Fruit fly (Drosophila melanogaster) whole organism, embryonic: Measurements from ENCODE around the gene CG32026.

ENCODE experiments used
- Atf6 ChIP-seq: fragments of 200-800 bp; sonication (Bioruptor generic); IDR thresholded peaks from 2 replicates; pipeline ENCODE4 v1.3.6; 2022; ENCODE audit warnings: missing biosample characterization, missing genetic modification characterization
- B-H1 ChIP-seq: fragments of 200-800 bp; sonication (Bioruptor generic); IDR thresholded peaks from 3 replicates; pipeline ENCODE4 v1.3.6; 2022; ENCODE audit warnings: missing biosample characterization, missing genetic modification characterization
- CG10462 ChIP-seq: fragments of 200-800 bp; sonication (Bioruptor generic); optimal IDR thresholded peaks from 2 replicates; lab custom pipeline; 2016; ENCODE audit warnings: missing biosample characterization, missing genetic modification characterization
- CG11398 ChIP-seq: fragments of 200-800 bp; sonication (Bioruptor generic); optimal IDR thresholded peaks from 2 replicates; lab custom pipeline; 2016; ENCODE audit warnings: missing biosample characterization, missing genetic modification characterization
- CG11504 ChIP-seq: fragments of 200-800 bp; sonication (Bioruptor generic); optimal IDR thresholded peaks from 3 replicates; lab custom pipeline; 2019; ENCODE audit warnings: missing biosample characterization, mild to moderate bottlenecking, missing genetic modification characterization, moderate library complexity
- CG12299 ChIP-seq: fragments of 200-800 bp; sonication (Bioruptor generic); optimal IDR thresholded peaks from 2 replicates; lab custom pipeline; 2018; ENCODE audit warnings: missing biosample characterization, mild to moderate bottlenecking, missing genetic modification characterization
- CG14667 ChIP-seq: fragments of 200-800 bp; sonication (Bioruptor generic); IDR thresholded peaks from 2 replicates; pipeline ENCODE4 v1.3.6; 2022; ENCODE audit warnings: missing biosample characterization, missing genetic modification characterization
- CG1647 ChIP-seq: fragments of 200-800 bp; sonication (Bioruptor generic); optimal IDR thresholded peaks from 3 replicates; lab custom pipeline; 2016; ENCODE audit warnings: missing biosample characterization, missing genetic modification characterization
- CG17359 ChIP-seq: fragments of 200-800 bp; sonication (Bioruptor generic); optimal IDR thresholded peaks from 3 replicates; lab custom pipeline; 2018; ENCODE audit warnings: missing biosample characterization, mild to moderate bottlenecking, missing genetic modification characterization, moderate library complexity
- CG17829 ChIP-seq: fragments of 200-800 bp; optimal IDR thresholded peaks from 2 replicates; lab custom pipeline; 2019; ENCODE audit warnings: missing biosample characterization, mild to moderate bottlenecking, missing genetic modification characterization, moderate library complexity
- CG2129 ChIP-seq: fragments of 200-800 bp; sonication (Bioruptor generic); IDR thresholded peaks from 2 replicates; pipeline ENCODE4 v1.3.6; 2022; ENCODE audit warnings: missing biosample characterization, missing genetic modification characterization; ENCODE audit not compliant: partially characterized antibody
- CG31224 ChIP-seq: fragments of 200-800 bp; sonication (Bioruptor generic); IDR thresholded peaks from 2 replicates; pipeline ENCODE4 v1.3.6; 2022; ENCODE audit warnings: missing biosample characterization, missing genetic modification characterization
- CG3281 ChIP-seq: fragments of 200-800 bp; sonication (Bioruptor generic); optimal IDR thresholded peaks from 3 replicates; lab custom pipeline; 2017; ENCODE audit warnings: missing biosample characterization, mild to moderate bottlenecking, missing genetic modification characterization
- CG3995 ChIP-seq: fragments of 200-800 bp; sonication (Bioruptor generic); optimal IDR thresholded peaks from 3 replicates; lab custom pipeline; 2016; ENCODE audit warnings: missing biosample characterization, missing genetic modification characterization
- CG42726 ChIP-seq: fragments of 200-800 bp; sonication (Bioruptor generic); IDR thresholded peaks from 2 replicates; pipeline ENCODE4 v1.3.6; 2022; ENCODE audit warnings: missing biosample characterization, missing genetic modification characterization; ENCODE audit not compliant: partially characterized antibody
- CG4360 ChIP-seq: fragments of 200-800 bp; sonication (Bioruptor generic); IDR thresholded peaks from 2 replicates; pipeline ENCODE4 v1.3.6; 2022; ENCODE audit warnings: missing biosample characterization, missing genetic modification characterization
- CG4820 ChIP-seq: fragments of 200-800 bp; sonication (Bioruptor generic); optimal IDR thresholded peaks from 3 replicates; lab custom pipeline; 2016; ENCODE audit warnings: missing biosample characterization, missing genetic modification characterization
- CG6791 ChIP-seq: fragments of 200-800 bp; sonication (Bioruptor generic); IDR thresholded peaks from 3 replicates; pipeline ENCODE4 v1.3.6; 2022; ENCODE audit warnings: missing biosample characterization, missing genetic modification characterization; ENCODE audit not compliant: partially characterized antibody
- CG6854 ChIP-seq: fragments of 200-800 bp; sonication (Bioruptor generic); optimal IDR thresholded peaks from 3 replicates; lab custom pipeline; 2017; ENCODE audit warnings: missing biosample characterization, mild to moderate bottlenecking, missing genetic modification characterization
- CG8089 ChIP-seq: fragments of 200-800 bp; sonication (Bioruptor generic); optimal IDR thresholded peaks from 3 replicates; lab custom pipeline; 2016; ENCODE audit warnings: missing biosample characterization, missing genetic modification characterization
- CG9797 ChIP-seq: fragments of 200-800 bp; sonication (Bioruptor generic); optimal IDR thresholded peaks from 3 replicates; lab custom pipeline; 2018; ENCODE audit warnings: missing biosample characterization, mild to moderate bottlenecking, missing genetic modification characterization
- CG9817 ChIP-seq: fragments of 200-800 bp; sonication (Bioruptor generic); optimal IDR thresholded peaks from 2 replicates; lab custom pipeline; 2018; ENCODE audit warnings: missing biosample characterization, mild to moderate bottlenecking, missing genetic modification characterization, moderate library complexity
- CG9932 ChIP-seq: fragments of 200-800 bp; sonication (Bioruptor generic); IDR thresholded peaks from 2 replicates; pipeline ENCODE4 v1.3.6; 2022; ENCODE audit warnings: missing biosample characterization, missing genetic modification characterization
- Camta ChIP-seq: fragments of 200-800 bp; sonication (Bioruptor generic); optimal IDR thresholded peaks from 2 replicates; lab custom pipeline; 2016; ENCODE audit warnings: missing biosample characterization, missing genetic modification characterization
- Hr51 ChIP-seq, 2 experiments: fragments of 200-800 bp; sonication (Bioruptor generic); optimal IDR thresholded peaks; 2 replicates in 1 of 2; 3 replicates in 1 of 2; lab custom pipeline; 2016 to 2018; ENCODE audit warnings: missing biosample characterization in 2 of 2, missing genetic modification characterization in 2 of 2, mild to moderate bottlenecking in 1 of 2, moderate library complexity in 1 of 2
- Hsf ChIP-seq: fragments of 200-800 bp; sonication (Bioruptor generic); optimal IDR thresholded peaks from 3 replicates; lab custom pipeline; 2016; ENCODE audit warnings: missing biosample characterization, missing genetic modification characterization
- Mrtf ChIP-seq: fragments of 200-800 bp; sonication (Bioruptor generic); IDR thresholded peaks from 3 replicates; pipeline ENCODE4 v1.3.6; 2022; ENCODE audit warnings: missing biosample characterization, missing genetic modification characterization
- Spps ChIP-seq: fragments of 200-800 bp; sonication (Bioruptor generic); optimal IDR thresholded peaks from 2 replicates; lab custom pipeline; 2018; ENCODE audit warnings: missing biosample characterization, mild to moderate bottlenecking, missing genetic modification characterization
- abd-A ChIP-seq: fragments of 200-800 bp; sonication (Bioruptor generic); optimal IDR thresholded peaks from 3 replicates; lab custom pipeline; 2019; ENCODE audit warnings: missing biosample characterization, mild to moderate bottlenecking, missing genetic modification characterization, moderate library complexity
- al ChIP-seq: fragments of 200-800 bp; sonication (Bioruptor generic); IDR thresholded peaks from 2 replicates; pipeline ENCODE4 v1.3.6; 2022; ENCODE audit warnings: missing biosample characterization, missing genetic modification characterization
- chm ChIP-seq: fragments of 200-800 bp; sonication (Bioruptor generic); IDR thresholded peaks from 2 replicates; pipeline ENCODE4 v1.3.6; 2022; ENCODE audit warnings: missing biosample characterization, missing genetic modification characterization
- danr ChIP-seq: fragments of 200-800 bp; sonication (Bioruptor generic); IDR thresholded peaks from 2 replicates; pipeline ENCODE4 v1.3.6; 2022; ENCODE audit warnings: missing biosample characterization, missing genetic modification characterization
- dimm ChIP-seq: fragments of 200-800 bp; sonication (Bioruptor generic); IDR thresholded peaks from 2 replicates; pipeline ENCODE4 v1.3.6; 2022; ENCODE audit warnings: missing biosample characterization, missing genetic modification characterization
- dmrt11E ChIP-seq: fragments of 200-800 bp; sonication (Bioruptor generic); optimal IDR thresholded peaks from 3 replicates; lab custom pipeline; 2018; ENCODE audit warnings: missing biosample characterization, mild to moderate bottlenecking, missing genetic modification characterization, moderate library complexity
- grau ChIP-seq: fragments of 200-800 bp; optimal IDR thresholded peaks from 3 replicates; lab custom pipeline; 2019; ENCODE audit warnings: missing biosample characterization, mild to moderate bottlenecking, missing genetic modification characterization, moderate library complexity
- gt ChIP-seq: fragments of 200-800 bp; sonication (Bioruptor generic); IDR thresholded peaks from 2 replicates; pipeline ENCODE4 v1.3.6; 2022; ENCODE audit warnings: missing biosample characterization, missing genetic modification characterization
- her ChIP-seq: fragments of 200-800 bp; sonication (Bioruptor generic); optimal IDR thresholded peaks from 2 replicates; lab custom pipeline; 2016; ENCODE audit warnings: missing biosample characterization, missing genetic modification characterization
- insv ChIP-seq, 2 experiments: fragments of 200-800 bp; sonication (Bioruptor generic); optimal IDR thresholded peaks; 3 replicates each; lab custom pipeline; 2016 to 2018; ENCODE audit warnings: missing biosample characterization in 2 of 2, missing genetic modification characterization in 2 of 2
- inv ChIP-seq: fragments of 200-800 bp; sonication (Bioruptor generic); IDR thresholded peaks from 2 replicates; pipeline ENCODE4 v1.3.6; 2022; ENCODE audit warnings: missing biosample characterization, missing genetic modification characterization; ENCODE audit not compliant: partially characterized antibody
- mld ChIP-seq: fragments of 200-800 bp; sonication (Bioruptor generic); IDR thresholded peaks from 3 replicates; pipeline ENCODE4 v1.3.6; 2022; ENCODE audit warnings: missing biosample characterization, missing genetic modification characterization; ENCODE audit not compliant: partially characterized antibody
- phol ChIP-seq: fragments of 200-800 bp; sonication (Bioruptor generic); optimal IDR thresholded peaks from 3 replicates; lab custom pipeline; 2018; ENCODE audit warnings: missing biosample characterization, mild to moderate bottlenecking, missing genetic modification characterization, moderate library complexity
- pros ChIP-seq: fragments of 200-800 bp; sonication (Bioruptor generic); optimal IDR thresholded peaks from 3 replicates; lab custom pipeline; 2019; ENCODE audit warnings: missing biosample characterization, mild to moderate bottlenecking, missing genetic modification characterization, moderate library complexity
- repo ChIP-seq: fragments of 200-800 bp; sonication (Bioruptor generic); optimal IDR thresholded peaks from 2 replicates; lab custom pipeline; 2016; ENCODE audit warnings: missing biosample characterization, missing genetic modification characterization
- rib ChIP-seq: fragments of 200-800 bp; sonication (Bioruptor generic); IDR thresholded peaks from 2 replicates; pipeline ENCODE4 v1.3.6; 2022; ENCODE audit warnings: missing biosample characterization, missing genetic modification characterization
- row ChIP-seq: fragments of 200-800 bp; sonication (Bioruptor generic); IDR thresholded peaks from 3 replicates; pipeline ENCODE4 v1.3.6; 2022; ENCODE audit warnings: missing biosample characterization, missing genetic modification characterization
- salm ChIP-seq: fragments of 200-800 bp; sonication (Bioruptor generic); optimal IDR thresholded peaks from 2 replicates; lab custom pipeline; 2018; ENCODE audit warnings: missing biosample characterization, mild to moderate bottlenecking, missing genetic modification characterization
- sd ChIP-seq: fragments of 200-800 bp; sonication (Bioruptor generic); optimal IDR thresholded peaks from 3 replicates; lab custom pipeline; 2018; ENCODE audit warnings: missing biosample characterization, mild to moderate bottlenecking, missing genetic modification characterization, moderate library complexity
- sima ChIP-seq: fragments of 200-800 bp; sonication (Bioruptor generic); optimal IDR thresholded peaks from 2 replicates; lab custom pipeline; 2016; ENCODE audit warnings: missing biosample characterization, missing genetic modification characterization
- ssp ChIP-seq: fragments of 200-800 bp; sonication (Bioruptor generic); IDR thresholded peaks from 2 replicates; pipeline ENCODE4 v1.3.6; 2022; ENCODE audit warnings: missing biosample characterization, missing genetic modification characterization
- trh ChIP-seq: fragments of 200-800 bp; sonication (Bioruptor generic); optimal IDR thresholded peaks from 2 replicates; lab custom pipeline; 2016; ENCODE audit warnings: missing biosample characterization, missing genetic modification characterization
- tup ChIP-seq: fragments of 200-800 bp; sonication (Bioruptor generic); optimal IDR thresholded peaks from 2 replicates; lab custom pipeline; 2016; ENCODE audit warnings: missing biosample characterization, mild to moderate bottlenecking, missing genetic modification characterization, moderate library complexity
- unc-4 ChIP-seq: fragments of 200-800 bp; sonication (Bioruptor generic); IDR thresholded peaks from 2 replicates; pipeline ENCODE4 v1.3.6; 2022; ENCODE audit warnings: missing biosample characterization, missing genetic modification characterization; ENCODE audit not compliant: partially characterized antibody

The CG32026 gene

dm6 chr3L:8870547-8870946, 34.3 kb downstream of the CG32026 start (continued):
- TF ChIP-seq Atf6 (GFP tag; lab: Robert Waterston, UW) (no peak), Mrtf (no peak), CG10462 (no peak), CG2129 (GFP tag; lab: Robert Waterston, UW) (no peak), CG3281 (GFP tag; lab: Kevin White, UChicago) (no peak), insv (GFP tag; optimal IDR thresholded peaks at IDR 0.05; lab: Kevin White, UChicago) (no peak), CG8089 (GFP tag; lab: Kevin White, UChicago) (no peak), sima (GFP tag; lab: Kevin White, UChicago) (no peak), B-H1 (GFP tag; lab: Robert Waterston, UW) (no peak), repo (GFP tag; lab: Kevin White, UChicago) (no peak), unc-4 (GFP tag; lab: Robert Waterston, UW) (no peak), CG9932 (GFP tag; lab: Robert Waterston, UW) (no peak), danr (GFP tag; lab: Robert Waterston, UW) (no peak), chm (GFP tag; lab: Robert Waterston, UW) (no peak), mld (no peak), tup (no peak), pros (no peak), rib (GFP tag; lab: Robert Waterston, UW) (no peak), CG9797 (no peak), CG1647 (GFP tag; lab: Kevin White, UChicago) (no peak), Camta (GFP tag; lab: Kevin White, UChicago) (no peak), salm (tag; lab: Kevin White, UChicago) (no peak), inv (GFP tag; lab: Robert Waterston, UW) (no peak), dimm (GFP tag; lab: Robert Waterston, UW) (no peak), gt (GFP tag; lab: Robert Waterston, UW) (no peak), CG14667 (GFP tag; lab: Robert Waterston, UW) (no peak), abd-A (tag; lab: Kevin White, UChicago) (no peak), CG12299 (no peak), CG42726 (GFP tag; lab: Robert Waterston, UW) (no peak), CG11398 (GFP tag; lab: Kevin White, UChicago) (no peak), CG17829 (tag; lab: Kevin White, UChicago) (no peak), Spps (no peak), CG3995 (GFP tag; lab: Kevin White, UChicago) (no peak), CG4820 (no peak), CG9817 (tag; lab: Kevin White, UChicago) (no peak), grau (tag; lab: Kevin White, UChicago) (peak; percentile 1), trh (GFP tag; lab: Kevin White, UChicago) (no peak), CG17359 (tag; lab: Kevin White, UChicago) (peak; percentile 17), ssp (GFP tag; lab: Robert Waterston, UW) (no peak), Hr51 (GFP tag; optimal IDR thresholded peaks at IDR 0.05; lab: Kevin White, UChicago) (no peak), CG31224 (no peak; the same call in 1 of the 2 replicates), CG11504 (tag; lab: Kevin White, UChicago) (peak; percentile 32), dmrt11E (no peak), Hsf (GFP tag; lab: Kevin White, UChicago) (no peak), al (GFP tag; lab: Robert Waterston, UW) (no peak), phol (tag; lab: Kevin White, UChicago) (peak; percentile 36), CG6791 (no peak), row (GFP tag; lab: Robert Waterston, UW) (peak; percentile 35; the same call in 1 of the 3 replicates), her (GFP tag; lab: Kevin White, UChicago) (no peak), CG4360 (GFP tag; lab: Robert Waterston, UW) (no peak), CG6854 (GFP tag; lab: Kevin White, UChicago) (no peak), sd (tag; lab: Kevin White, UChicago) (no peak)
